Worm (Caenorhabditis elegans): Measurements from ENCODE around the gene clec-3.
A peak's percentile ranks its signal among the peaks of the same experiment; 100 is the strongest.

The clec-3 gene

ce11 chrII:3023381-3023935 is 3.8 kb upstream of the clec-3 start, which contains the start of gene clec-2:
clec-2 (minus strand) TSS chrII:3023431.
- TF ChIP-seq aly-2 (tag; optimal IDR thresholded peaks at IDR 0.05) (no peak), nhr-28 (tag; optimal IDR thresholded peaks at IDR 0.05) (no peak), hlh-4 (tag; optimal IDR thresholded peaks at IDR 0.05) (no peak), nhr-71 (tag; optimal IDR thresholded peaks at IDR 0.05) (no peak), Y116A8C.19 (tag; optimal IDR thresholded peaks at IDR 0.05; ENCODE audit: borderline replicate concordance) (no peak), lin-14 (GFP tag; optimal IDR thresholded peaks at IDR 0.05) (no peak), elt-3 (tag; optimal IDR thresholded peaks at IDR 0.05) (no peak), mep-1 (tag; optimal IDR thresholded peaks at IDR 0.05) (no peak), ztf-4 (tag; optimal IDR thresholded peaks at IDR 0.05) (no peak), nhr-19 (GFP tag; conservative IDR thresholded peaks at IDR 0.05) (no peak)

- TF ChIP-seq fkh-10 (GFP tag; optimal IDR thresholded peaks at IDR 0.05) (no peak), lir-3 (tag; optimal IDR thresholded peaks at IDR 0.05; ENCODE audit: poor library complexity) (no peak), xbp-1 (tag; optimal IDR thresholded peaks at IDR 0.05) (no peak), nhr-28 (tag; optimal IDR thresholded peaks at IDR 0.05) (no peak), fos-1 (tag; optimal IDR thresholded peaks at IDR 0.05) (no peak)
Observed at ce11 chrII:3020899-3021298, 1.2 kb upstream of the clec-3 start.

- peak; percentile 40 for TF ChIP-seq tlp-1 (tag; optimal IDR thresholded peaks at IDR 0.05)
- TF ChIP-seq nhr-85 (tag) = no peak
- TF ChIP-seq elt-2 (tag; optimal IDR thresholded peaks at IDR 0.05) = peak; percentile 78
- no peak for TF ChIP-seq unc-130 (tag; optimal IDR thresholded peaks at IDR 0.05)
Observed at ce11 chrII:3014196-3014849, 5.4 kb downstream of the clec-3 start, which contains the start of gene C41H7.2. C41H7.2 (plus strand) TSS chrII:3014817.

ce11 chrII:3012133-3012532 is 7.6 kb downstream of the clec-3 start, which contains the start of gene C41H7.9:
C41H7.9 (minus strand) TSS chrII:3012233.
- TF ChIP-seq hpl-2 (GFP tag; optimal IDR thresholded peaks at IDR 0.05) (no peak), unc-98 (GFP tag; IDR thresholded peaks at IDR 0.05) (no peak), ces-1 (GFP tag; optimal IDR thresholded peaks at IDR 0.05) (no peak), Y116A8C.19 (tag; optimal IDR thresholded peaks at IDR 0.05; ENCODE audit: borderline replicate concordance) (no peak), egl-13 (tag; optimal IDR thresholded peaks at IDR 0.05) (no peak), C16A3.4 (tag; optimal IDR thresholded peaks at IDR 0.05) (no peak)

ce11 chrII:3008400-3008799 is 11.3 kb downstream of the clec-3 start, which contains the start of gene sdz-5:
sdz-5 (plus strand) TSS chrII:3008700.
- TF ChIP-seq ceh-8 (GFP tag; optimal IDR thresholded peaks at IDR 0.05) (no peak), nhr-76 (tag; optimal IDR thresholded peaks at IDR 0.05) (no peak), lsy-2 (tag; optimal IDR thresholded peaks at IDR 0.05) (no peak), lin-39 (tag; optimal IDR thresholded peaks at IDR 0.05) (no peak), rnt-1 (tag; optimal IDR thresholded peaks at IDR 0.05) (no peak), egl-27 (tag; optimal IDR thresholded peaks at IDR 0.05) (no peak), ceh-82 (tag; optimal IDR thresholded peaks at IDR 0.05) (no peak), nhr-12 (tag; optimal IDR thresholded peaks at IDR 0.05) (no peak)

ce11 chrII:3005499-3005898 is 14.2 kb downstream of the clec-3 start, which contains the start of gene lido-12:
lido-12 (plus strand) TSS chrII:3005799.
- no peak for TF ChIP-seq nhr-237 (tag; optimal IDR thresholded peaks at IDR 0.05)
- TF ChIP-seq hlh-4 (tag; optimal IDR thresholded peaks at IDR 0.05) = no peak
- no peak for TF ChIP-seq ceh-90 (tag; optimal IDR thresholded peaks at IDR 0.05)

All from whole organism, L1 larva.